Worm (Caenorhabditis elegans) whole organism, mixed stage, embryonic: ENCODE data around the gene poml-1.

Experiments
- M03D4.4 ChIP-seq: sonication (generic microtip); optimal IDR thresholded peaks from 2 replicates; lab custom pipeline; 2017; ENCODE audit warnings: mild to moderate bottlenecking, missing genetic modification characterization, missing compliant biosample characterization
- bed-3 ChIP-seq: fragments of 200-800 bp; sonication (Bioruptor generic); optimal IDR thresholded peaks from 3 replicates; lab custom pipeline; 2018; ENCODE audit warnings: mild to moderate bottlenecking, missing genetic modification characterization, moderate library complexity, missing compliant biosample characterization
- blmp-1 ChIP-seq: fragments of 150-350 bp; optimal IDR thresholded peaks from 2 replicates; lab custom pipeline; 2014; ENCODE audit warnings: missing biosample characterization, missing genetic modification characterization
- ceh-39 ChIP-seq: fragments of 150-350 bp; optimal IDR thresholded peaks from 2 replicates; lab custom pipeline; 2014; ENCODE audit warnings: missing biosample characterization, missing genetic modification characterization
- ceh-43 ChIP-seq: fragments of 200-800 bp; sonication (Bioruptor generic); optimal IDR thresholded peaks from 2 replicates; lab custom pipeline; 2018; ENCODE audit warnings: mild to moderate bottlenecking, missing genetic modification characterization, moderate library complexity, missing compliant biosample characterization
- ceh-83 ChIP-seq: fragments of 200-800 bp; sonication (Bioruptor generic); optimal IDR thresholded peaks from 2 replicates; lab custom pipeline; 2018; ENCODE audit warnings: mild to moderate bottlenecking, missing genetic modification characterization, missing compliant biosample characterization
- ces-1 ChIP-seq: fragments of 150-350 bp; optimal IDR thresholded peaks from 2 replicates; lab custom pipeline; 2014; ENCODE audit warnings: missing biosample characterization, missing genetic modification reagents, missing genetic modification characterization
- cnd-1 ChIP-seq: fragments of 200-800 bp; sonication (Bioruptor generic); optimal IDR thresholded peaks from 2 replicates; lab custom pipeline; 2018; ENCODE audit warnings: mild to moderate bottlenecking, missing genetic modification characterization, missing compliant biosample characterization
- drap-1 ChIP-seq: fragments of 200-800 bp; sonication (Bioruptor generic); optimal IDR thresholded peaks from 3 replicates; lab custom pipeline; 2018; ENCODE audit warnings: mild to moderate bottlenecking, missing genetic modification characterization, missing compliant biosample characterization
- elt-1 ChIP-seq: sonication (generic microtip); optimal IDR thresholded peaks from 2 replicates; lab custom pipeline; 2017; ENCODE audit warnings: missing genetic modification characterization, mild to moderate bottlenecking, missing compliant biosample characterization, antibody characterized with exemption, moderate library complexity, borderline replicate concordance; ENCODE audit not compliant: insufficient read depth
- flh-1 ChIP-seq: fragments of 200-800 bp; sonication (Bioruptor generic); optimal IDR thresholded peaks from 2 replicates; lab custom pipeline; 2018; ENCODE audit warnings: mild to moderate bottlenecking, missing genetic modification characterization, moderate library complexity, missing compliant biosample characterization
- ham-2 ChIP-seq: fragments of 200-800 bp; sonication (Bioruptor generic); optimal IDR thresholded peaks from 2 replicates; lab custom pipeline; 2018; ENCODE audit warnings: mild to moderate bottlenecking, missing genetic modification characterization, missing compliant biosample characterization
- hlh-1 ChIP-seq: fragments of 150-350 bp; optimal IDR thresholded peaks from 2 replicates; lab custom pipeline; 2014; ENCODE audit warnings: missing biosample characterization, missing genetic modification reagents, missing genetic modification characterization
- lin-13 ChIP-seq: fragments of 150-350 bp; optimal IDR thresholded peaks from 2 replicates; lab custom pipeline; 2014; ENCODE audit warnings: missing biosample characterization, missing genetic modification characterization
- lin-32 ChIP-seq: fragments of 200-800 bp; sonication (Bioruptor generic); optimal IDR thresholded peaks from 2 replicates; lab custom pipeline; 2018; ENCODE audit warnings: mild to moderate bottlenecking, missing genetic modification characterization, missing compliant biosample characterization
- lsy-2 ChIP-seq: fragments of 150-350 bp; optimal IDR thresholded peaks from 2 replicates; lab custom pipeline; 2014; ENCODE audit warnings: missing biosample characterization, missing genetic modification characterization
- mab-5 ChIP-seq: fragments of 150-350 bp; optimal IDR thresholded peaks from 2 replicates; lab custom pipeline; 2014; ENCODE audit warnings: missing biosample characterization, missing genetic modification characterization
- mep-1 ChIP-seq: fragments of 150-350 bp; optimal IDR thresholded peaks from 2 replicates; lab custom pipeline; 2017; ENCODE audit warnings: missing biosample characterization, missing genetic modification reagents, missing genetic modification characterization, inconsistent platforms
- mls-2 ChIP-seq: sonication (generic microtip); optimal IDR thresholded peaks from 2 replicates; lab custom pipeline; 2016; ENCODE audit warnings: mild to moderate bottlenecking, missing genetic modification characterization, moderate library complexity, missing compliant biosample characterization
- nhr-12 ChIP-seq: fragments of 150-350 bp; optimal IDR thresholded peaks from 2 replicates; lab custom pipeline; 2014; ENCODE audit warnings: missing biosample characterization, missing genetic modification characterization
- nhr-237 ChIP-seq: fragments of 150-350 bp; optimal IDR thresholded peaks from 2 replicates; lab custom pipeline; 2014; ENCODE audit warnings: missing biosample characterization, missing genetic modification characterization
- nhr-28 ChIP-seq: fragments of 150-350 bp; optimal IDR thresholded peaks from 2 replicates; lab custom pipeline; 2014; ENCODE audit warnings: missing biosample characterization, missing genetic modification characterization
- nhr-76 ChIP-seq: sonication (generic microtip); optimal IDR thresholded peaks from 2 replicates; lab custom pipeline; 2017; ENCODE audit warnings: missing biosample characterization, missing genetic modification characterization
- pha-4 ChIP-seq: fragments of 150-350 bp; optimal IDR thresholded peaks from 2 replicates; lab custom pipeline; 2018; ENCODE audit warnings: missing biosample characterization, missing genetic modification reagents, missing genetic modification characterization
- sem-2 ChIP-seq: fragments of 200-800 bp; sonication (Bioruptor generic); optimal IDR thresholded peaks from 2 replicates; lab custom pipeline; 2018; ENCODE audit warnings: mild to moderate bottlenecking, missing genetic modification characterization, missing compliant biosample characterization
- snpc-4 ChIP-seq: fragments of 150-350 bp; optimal IDR thresholded peaks from 2 replicates; lab custom pipeline; 2014; ENCODE audit warnings: missing biosample characterization, missing genetic modification characterization
- sptf-1 ChIP-seq: sonication (generic microtip); optimal IDR thresholded peaks from 2 replicates; lab custom pipeline; 2017; ENCODE audit warnings: mild to moderate bottlenecking, missing genetic modification characterization, moderate library complexity, missing compliant biosample characterization
- tbx-8 ChIP-seq: fragments of 200-800 bp; sonication (Bioruptor generic); optimal IDR thresholded peaks from 2 replicates; lab custom pipeline; 2018; ENCODE audit warnings: mild to moderate bottlenecking, missing genetic modification characterization, moderate library complexity, missing compliant biosample characterization
- unc-120 ChIP-seq: sonication (generic microtip); optimal IDR thresholded peaks from 2 replicates; lab custom pipeline; 2017; ENCODE audit warnings: missing genetic modification characterization, missing compliant biosample characterization; ENCODE audit not compliant: poor library complexity, severe bottlenecking
- unc-39 ChIP-seq: fragments of 150-350 bp; optimal IDR thresholded peaks from 2 replicates; lab custom pipeline; 2014; ENCODE audit warnings: missing biosample characterization, missing genetic modification characterization
- unc-62 ChIP-seq: fragments of 150-350 bp; optimal IDR thresholded peaks from 2 replicates; lab custom pipeline; 2014; ENCODE audit warnings: missing biosample characterization, missing genetic modification reagents, missing genetic modification characterization
- zip-8 ChIP-seq: fragments of 150-350 bp; optimal IDR thresholded peaks from 2 replicates; lab custom pipeline; 2014; ENCODE audit warnings: missing biosample characterization, missing genetic modification characterization
- ztf-11 ChIP-seq: fragments of 150-350 bp; optimal IDR thresholded peaks from 2 replicates; lab custom pipeline; 2014; ENCODE audit warnings: missing biosample characterization, missing genetic modification characterization

The poml-1 gene

ce11 chrX:13696152-13696551, 26.6 kb downstream of the poml-1 start:
- TF ChIP-seq tbx-8 (no peak), ces-1 (peak; percentile 50), mep-1 (tag; lab: Kevin White, UChicago) (no peak)

ce11 chrX:13690333-13690732, 32.4 kb downstream of the poml-1 start:
- no peak for TF ChIP-seq sptf-1 (tag; lab: Kevin White, UChicago)
- no peak for TF ChIP-seq ham-2
- no peak for TF ChIP-seq mep-1 (tag; lab: Kevin White, UChicago)
- TF ChIP-seq M03D4.4 (tag; lab: Kevin White, UChicago), result no peak
- no peak for TF ChIP-seq ceh-43 (GFP tag; lab: Kevin White, UChicago)
- no peak for TF ChIP-seq elt-1
- no peak for TF ChIP-seq mls-2 (tag; lab: Kevin White, UChicago)
- TF ChIP-seq flh-1 (GFP tag; lab: Kevin White, UChicago), result no peak
- TF ChIP-seq lin-13 (tag; lab: Kevin White, UChicago), result no peak
- TF ChIP-seq nhr-12 (tag; lab: Kevin White, UChicago), result no peak
- TF ChIP-seq pha-4 (tag; lab: Kevin White, UChicago), result no peak
- TF ChIP-seq unc-62 (GFP tag; lab: Kevin White, UChicago), result no peak
- no peak for TF ChIP-seq cnd-1 (tag; lab: Kevin White, UChicago)
- no peak for TF ChIP-seq zip-8 (tag; lab: Kevin White, UChicago)
- no peak for TF ChIP-seq nhr-237
- no peak for TF ChIP-seq mab-5 (tag; lab: Kevin White, UChicago)
- TF ChIP-seq, all 35 proteins: peak for 0

DNA sequence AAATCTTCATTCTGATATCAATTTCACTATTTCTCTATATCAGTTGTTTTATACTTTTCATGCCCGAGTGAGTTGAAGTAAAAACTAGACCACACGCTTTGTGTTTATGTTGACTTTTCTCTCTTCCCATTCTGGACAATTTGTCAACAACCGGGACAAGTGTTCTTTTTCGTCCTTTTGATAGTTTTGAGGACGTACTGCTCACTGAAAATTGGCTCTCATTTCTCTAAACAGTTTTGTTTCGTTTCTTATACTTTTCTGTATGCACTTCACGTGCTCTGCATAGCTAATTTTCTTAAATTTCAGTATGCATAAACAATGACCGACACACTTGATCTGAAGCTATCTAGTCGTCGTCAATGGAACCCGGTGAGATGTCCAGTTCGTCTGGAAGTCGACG, 35.1 kb downstream of the poml-1 start, which contains the start of gene adm-2:
Gene adm-2, plus strand, starts transcription at position 301 of the 400 bp plus-strand sequence.
- TF ChIP-seq unc-62 (GFP tag; lab: Kevin White, UChicago) (no peak), flh-1 (GFP tag; lab: Kevin White, UChicago) (no peak), blmp-1 (tag; lab: Kevin White, UChicago) (no peak), bed-3 (no peak), unc-39 (tag; lab: Kevin White, UChicago) (no peak), ham-2 (no peak), hlh-1 (tag; lab: Kevin White, UChicago) (no peak), unc-120 (tag; lab: Kevin White, UChicago) (no peak), nhr-76 (tag; lab: Kevin White, UChicago) (no peak), M03D4.4 (tag; lab: Kevin White, UChicago) (no peak), pha-4 (tag; lab: Kevin White, UChicago) (no peak), lsy-2 (tag; lab: Kevin White, UChicago) (no peak), ceh-39 (tag; lab: Kevin White, UChicago) (no peak), mep-1 (tag; lab: Kevin White, UChicago) (no peak), snpc-4 (no peak)

DNA sequence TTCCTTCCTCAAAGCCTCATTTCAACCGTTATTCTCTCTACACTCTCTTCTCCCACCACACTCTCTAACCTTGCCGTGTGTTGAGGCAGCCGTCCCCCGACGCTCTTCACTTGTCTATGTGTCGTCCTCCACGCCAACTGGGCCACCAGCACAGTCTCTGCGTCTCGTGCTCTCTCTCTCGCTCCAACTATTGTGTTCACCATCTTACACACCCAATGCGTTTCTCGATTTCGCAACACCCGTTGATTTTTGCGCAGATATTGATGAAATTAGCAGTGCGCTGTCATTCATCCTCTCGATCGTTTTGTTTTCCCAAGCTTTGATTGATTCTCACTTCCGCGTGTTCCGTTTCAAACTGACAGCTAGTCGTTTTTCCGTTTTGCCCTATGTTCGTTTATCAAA, 35.6 kb downstream of the poml-1 start:
- TF ChIP-seq sem-2 (GFP tag; lab: Kevin White, UChicago) (no peak), lsy-2 (tag; lab: Kevin White, UChicago) (peak; percentile 18), M03D4.4 (tag; lab: Kevin White, UChicago) (no peak), nhr-28 (tag; lab: Kevin White, UChicago) (no peak), nhr-76 (tag; lab: Kevin White, UChicago) (peak; percentile 30), snpc-4 (no peak), elt-1 (no peak), ceh-83 (GFP tag; lab: Kevin White, UChicago) (no peak), unc-62 (GFP tag; lab: Kevin White, UChicago) (peak; percentile 91), hlh-1 (tag; lab: Kevin White, UChicago) (peak; percentile 90), nhr-12 (tag; lab: Kevin White, UChicago) (no peak), mab-5 (tag; lab: Kevin White, UChicago) (no peak), nhr-237 (peak; percentile 8), unc-120 (tag; lab: Kevin White, UChicago) (peak; percentile 72), lin-13 (tag; lab: Kevin White, UChicago) (peak; percentile 28), mep-1 (tag; lab: Kevin White, UChicago) (no peak), tbx-8 (no peak), ham-2 (peak; percentile 41), ces-1 (peak; percentile 81), drap-1 (peak; percentile 12), mls-2 (tag; lab: Kevin White, UChicago) (no peak), sptf-1 (tag; lab: Kevin White, UChicago) (peak; percentile 25), ztf-11 (tag; lab: Kevin White, UChicago) (peak; percentile 49), lin-32 (peak; percentile 11)
